Comparison of ENCODE assay signal across 6 worm cellular contexts in the genomic region with DNA sequence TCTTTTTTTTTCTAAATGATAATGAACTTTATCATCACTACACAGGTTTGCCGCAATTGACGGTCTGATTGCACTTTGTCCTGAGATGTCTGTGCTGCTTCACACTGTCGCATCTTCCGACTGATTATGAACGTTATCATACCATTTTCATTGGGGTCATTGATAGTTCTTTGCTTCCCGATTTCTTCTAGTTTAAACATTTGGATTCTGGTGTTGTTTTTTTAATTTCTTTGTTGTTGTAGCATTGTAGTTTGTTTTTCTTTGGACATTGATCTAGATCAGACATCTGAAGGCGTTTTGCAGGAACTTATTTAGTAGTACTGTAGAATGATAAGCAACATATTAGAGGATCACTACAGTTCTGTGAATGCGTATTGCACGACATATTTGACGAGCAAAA.
TF ChIP-seq lines count a peak whose summit lies in the region.

No protein-coding gene starts in this region.

TF ChIP-seq in whole organism, L1 larva, 84 proteins besides CTCF, POLR2A, EP300 and RAD21 (continues in another document):
- no peak for TF ChIP-seq sox-4 (tag; optimal IDR thresholded peaks at IDR 0.05; lab: Kevin White, UChicago)
- TF ChIP-seq C04F5.9 (tag; optimal IDR thresholded peaks at IDR 0.05; lab: Kevin White, UChicago) = no peak
- TF ChIP-seq mep-1 (tag; optimal IDR thresholded peaks at IDR 0.05; lab: Kevin White, UChicago) = no peak
- no peak for TF ChIP-seq ces-1 (GFP tag; optimal IDR thresholded peaks at IDR 0.05; lab: Kevin White, UChicago)
- TF ChIP-seq ets-5 (GFP tag; IDR thresholded peaks at IDR 0.05; lab: Robert Waterston, UW) = no peak
- TF ChIP-seq zip-4 (GFP tag; optimal IDR thresholded peaks at IDR 0.05; lab: Kevin White, UChicago) = no peak
- no peak for TF ChIP-seq swsn-7 (tag; optimal IDR thresholded peaks at IDR 0.05; lab: Kevin White, UChicago)
- no peak for TF ChIP-seq ceh-63 (GFP tag; optimal IDR thresholded peaks at IDR 0.05; lab: Kevin White, UChicago)
- TF ChIP-seq zag-1 (tag; optimal IDR thresholded peaks at IDR 0.05; lab: Kevin White, UChicago) = no peak
- peak; percentile 74 for TF ChIP-seq nhr-19 (GFP tag; conservative IDR thresholded peaks at IDR 0.05; lab: Robert Waterston, UW)
- TF ChIP-seq efl-3 (GFP tag; optimal IDR thresholded peaks at IDR 0.05; lab: Kevin White, UChicago) = no peak
- no peak for TF ChIP-seq C16A3.4 (tag; optimal IDR thresholded peaks at IDR 0.05; lab: Kevin White, UChicago)
- peak; percentile 83 for TF ChIP-seq nhr-20 (tag; optimal IDR thresholded peaks at IDR 0.05; lab: Kevin White, UChicago)
- TF ChIP-seq mab-9 (GFP tag; IDR thresholded peaks at IDR 0.05; lab: Robert Waterston, UW) = no peak
- TF ChIP-seq alr-1 (tag; optimal IDR thresholded peaks at IDR 0.05; lab: Kevin White, UChicago; ENCODE audit: borderline replicate concordance) = no peak

TF ChIP-seq in whole organism, L2 larva, 48 proteins besides CTCF, POLR2A, EP300 and RAD21 (continues in another document):
- TF ChIP-seq ceh-16 (tag; optimal IDR thresholded peaks at IDR 0.05; lab: Kevin White, UChicago) (no peak), crh-2 (tag; optimal IDR thresholded peaks at IDR 0.05; lab: Kevin White, UChicago) (peak; percentile 92), fos-1 (tag; optimal IDR thresholded peaks at IDR 0.05; lab: Kevin White, UChicago) (peak; percentile 86), skn-1 (tag; optimal IDR thresholded peaks at IDR 0.05; lab: Kevin White, UChicago) (peak; percentile 67), ama-1 (optimal IDR thresholded peaks at IDR 0.05; lab: Kevin White, UChicago) (peak; percentile 18), egl-27 (tag; optimal IDR thresholded peaks at IDR 0.05; lab: Kevin White, UChicago) (peak; percentile 22), blmp-1 (tag; optimal IDR thresholded peaks at IDR 0.05; lab: Kevin White, UChicago; ENCODE audit: insufficient read depth) (peak; percentile 6), nhr-12 (tag; optimal IDR thresholded peaks at IDR 0.05; lab: Kevin White, UChicago) (no peak), ztf-11 (tag; optimal IDR thresholded peaks at IDR 0.05; lab: Kevin White, UChicago) (no peak), dmd-4 (tag; optimal IDR thresholded peaks at IDR 0.05; lab: Kevin White, UChicago) (no peak), nhr-25 (tag; optimal IDR thresholded peaks at IDR 0.05; lab: Kevin White, UChicago) (peak; percentile 40), mbf-1 (tag; optimal IDR thresholded peaks at IDR 0.05; lab: Kevin White, UChicago) (no peak), lin-13 (GFP tag; optimal IDR thresholded peaks at IDR 0.05; lab: Kevin White, UChicago) (peak; percentile 60), sma-3 (GFP tag; optimal IDR thresholded peaks at IDR 0.05; lab: Kevin White, UChicago) (peak; percentile 61), nhr-129 (tag; optimal IDR thresholded peaks at IDR 0.05; lab: Kevin White, UChicago) (peak; percentile 59)

TF ChIP-seq in whole organism, L3 larva, 47 proteins besides CTCF, POLR2A, EP300 and RAD21 (continues in another document):
- peak; percentile 13 for TF ChIP-seq nhr-11 (tag; optimal IDR thresholded peaks at IDR 0.05; lab: Kevin White, UChicago)
- TF ChIP-seq fkh-2 (tag; optimal IDR thresholded peaks at IDR 0.05; lab: Kevin White, UChicago) = no peak
- TF ChIP-seq nhr-12 (tag; optimal IDR thresholded peaks at IDR 0.05; lab: Kevin White, UChicago) = no peak
- no peak for TF ChIP-seq hmg-11 (tag; optimal IDR thresholded peaks at IDR 0.05; lab: Kevin White, UChicago)
- peak; percentile 68 for TF ChIP-seq pha-4 (tag; optimal IDR thresholded peaks at IDR 0.05; lab: Kevin White, UChicago)
- peak; percentile 36 to 77 (median 50) for TF ChIP-seq elt-3 (tag; optimal IDR thresholded peaks at IDR 0.05; lab: Kevin White, UChicago)
- TF ChIP-seq unc-39 (tag; optimal IDR thresholded peaks at IDR 0.05; lab: Kevin White, UChicago) = no peak
- no peak for TF ChIP-seq mml-1 (tag; optimal IDR thresholded peaks at IDR 0.05; lab: Kevin White, UChicago)
- TF ChIP-seq mdl-1 (tag; optimal IDR thresholded peaks at IDR 0.05; lab: Kevin White, UChicago) = no peak
- TF ChIP-seq ceh-28 (tag; optimal IDR thresholded peaks at IDR 0.05; lab: Kevin White, UChicago) = peak; percentile 61
- TF ChIP-seq elt-2 (tag; optimal IDR thresholded peaks at IDR 0.05; lab: Kevin White, UChicago) = peak; percentile 98
- TF ChIP-seq fos-1 (tag; optimal IDR thresholded peaks at IDR 0.05; lab: Kevin White, UChicago) = peak; percentile 57
- TF ChIP-seq lin-39 (tag; optimal IDR thresholded peaks at IDR 0.05; lab: Kevin White, UChicago) = no peak
- TF ChIP-seq zag-1 (tag; optimal IDR thresholded peaks at IDR 0.05; lab: Kevin White, UChicago) = no peak
- peak; percentile 20 for TF ChIP-seq nhr-25 (tag; optimal IDR thresholded peaks at IDR 0.05; lab: Kevin White, UChicago)
- peak; percentile 20 for TF ChIP-seq R02D3.7 (tag; optimal IDR thresholded peaks at IDR 0.05; lab: Kevin White, UChicago)

TF ChIP-seq in whole organism, L4 larva, 104 proteins besides CTCF, POLR2A, EP300 and RAD21 (continues in another document):
- TF ChIP-seq nhr-42 (GFP tag; IDR thresholded peaks at IDR 0.05; lab: Robert Waterston, UW) = 0 out of 2 replicates have a peak, but pooled peaks have one; percentile 48
- peak; percentile 65 to 71 for TF ChIP-seq lsy-2 (tag; optimal IDR thresholded peaks at IDR 0.05; lab: Kevin White, UChicago)
- TF ChIP-seq zfp-3 (GFP tag; conservative IDR thresholded peaks at IDR 0.05; lab: Robert Waterston, UW) = peak; percentile 91; the same call in 1 of the 2 replicates
- TF ChIP-seq gei-8 (GFP tag; optimal IDR thresholded peaks at IDR 0.05; lab: Kevin White, UChicago) = peak; percentile 55
- TF ChIP-seq php-3 (GFP tag; IDR thresholded peaks at IDR 0.05; lab: Robert Waterston, UW) = peak; percentile 81; the same call in 1 of the 2 replicates
- no peak for TF ChIP-seq Y48G9A.11 (GFP tag; IDR thresholded peaks at IDR 0.05; lab: Robert Waterston, UW)
- no peak for TF ChIP-seq ceh-32 (tag; optimal IDR thresholded peaks at IDR 0.05; lab: Kevin White, UChicago; ENCODE audit: poor library complexity)
- peak; percentile 56 for TF ChIP-seq nhr-11 (tag; optimal IDR thresholded peaks at IDR 0.05; lab: Kevin White, UChicago)
- TF ChIP-seq hif-1 (tag; optimal IDR thresholded peaks at IDR 0.05; lab: Kevin White, UChicago) = peak in 1 of 2 experiments; percentile 41
- peak; percentile 61 for TF ChIP-seq hlh-30 (tag; optimal IDR thresholded peaks at IDR 0.05; lab: Kevin White, UChicago; ENCODE audit: insufficient read depth)
- peak; percentile 43; the same call in 1 of the 2 replicates for TF ChIP-seq lin-1 (GFP tag; IDR thresholded peaks at IDR 0.05; lab: Robert Waterston, UW)
- peak; percentile 62 for TF ChIP-seq ztf-7 (tag; optimal IDR thresholded peaks at IDR 0.05; lab: Kevin White, UChicago)
- 0 out of 4 replicates have a peak, but pooled peaks of 1 of the 2 experiments have one; percentile 67 for TF ChIP-seq madf-5 (GFP tag; IDR thresholded peaks at IDR 0.05; lab: Robert Waterston, UW)

TF ChIP-seq in whole organism, late embryonic, 69 proteins besides CTCF, POLR2A, EP300 and RAD21:
- TF ChIP-seq elt-2 (tag; optimal IDR thresholded peaks at IDR 0.05; lab: Kevin White, UChicago) (peak; percentile 77), sox-4 (tag; optimal IDR thresholded peaks at IDR 0.05; lab: Kevin White, UChicago) (no peak)

TF ChIP-seq in whole organism, young adult, 124 proteins besides CTCF, POLR2A, EP300 and RAD21 (continues in another document):
- TF ChIP-seq repo-1 (tag; optimal IDR thresholded peaks at IDR 0.05; lab: Kevin White, UChicago) = peak; percentile 85
- TF ChIP-seq cebp-1 (GFP tag; IDR thresholded peaks at IDR 0.05; lab: Robert Waterston, UW) = peak; percentile 67
- peak; percentile 74 for TF ChIP-seq cebp-1 (tag; optimal IDR thresholded peaks at IDR 0.05; lab: Kevin White, UChicago)
- peak; percentile 48 for TF ChIP-seq die-1 (tag; optimal IDR thresholded peaks at IDR 0.05; lab: Kevin White, UChicago)
- peak; percentile 51; the same call in 1 of the 2 replicates for TF ChIP-seq hsf-1 (GFP tag; IDR thresholded peaks at IDR 0.05; lab: Robert Waterston, UW)
- TF ChIP-seq madf-6 (GFP tag; IDR thresholded peaks at IDR 0.05; lab: Robert Waterston, UW) = peak; percentile 52
- peak; percentile 31 for TF ChIP-seq lin-54 (GFP tag; optimal IDR thresholded peaks at IDR 0.05; lab: Kevin White, UChicago)
- no peak for TF ChIP-seq ceh-79 (tag; optimal IDR thresholded peaks at IDR 0.05; lab: Kevin White, UChicago)
- no peak for TF ChIP-seq nhr-179 (tag; optimal IDR thresholded peaks at IDR 0.05; lab: Kevin White, UChicago)
- TF ChIP-seq atf-7 (tag; optimal IDR thresholded peaks at IDR 0.05; lab: Kevin White, UChicago) = peak; percentile 60
- TF ChIP-seq ztf-22 (GFP tag; optimal IDR thresholded peaks at IDR 0.05; lab: Kevin White, UChicago) = peak; percentile 46
- peak; percentile 34; the same call in 1 of the 2 replicates for TF ChIP-seq ekl-4 (GFP tag; IDR thresholded peaks at IDR 0.05; lab: Robert Waterston, UW)
- TF ChIP-seq F39B2.1 (GFP tag; IDR thresholded peaks at IDR 0.05; lab: Robert Waterston, UW) = no peak
- TF ChIP-seq chd-7 (tag; optimal IDR thresholded peaks at IDR 0.05; lab: Kevin White, UChicago) = peak; percentile 76
- TF ChIP-seq ztf-26 (tag; optimal IDR thresholded peaks at IDR 0.05; lab: Kevin White, UChicago) = peak; percentile 16
- no peak for TF ChIP-seq F55B11.4 (tag; optimal IDR thresholded peaks at IDR 0.05; lab: Kevin White, UChicago; ENCODE audit: borderline replicate concordance, insufficient read depth)
- peak; percentile 34 for TF ChIP-seq F52B5.7 (tag; optimal IDR thresholded peaks at IDR 0.05; lab: Kevin White, UChicago)
- no peak for TF ChIP-seq mes-4 (tag; optimal IDR thresholded peaks at IDR 0.05; lab: Kevin White, UChicago)
- TF ChIP-seq nhr-80 (tag; optimal IDR thresholded peaks at IDR 0.05; lab: Kevin White, UChicago) = peak; percentile 92
- no peak for TF ChIP-seq ceh-91 (GFP tag; IDR thresholded peaks at IDR 0.05; lab: Robert Waterston, UW)
- TF ChIP-seq dpff-1 (tag; optimal IDR thresholded peaks at IDR 0.05; lab: Kevin White, UChicago) = no peak
- TF ChIP-seq Y67H2A.10 (GFP tag; conservative IDR thresholded peaks at IDR 0.05; lab: Robert Waterston, UW) = no peak
- no peak for TF ChIP-seq lsy-27 (tag; optimal IDR thresholded peaks at IDR 0.05; lab: Kevin White, UChicago; ENCODE audit: borderline replicate concordance, insufficient read depth)
- peak; percentile 80 for TF ChIP-seq F23B12.7 (tag; optimal IDR thresholded peaks at IDR 0.05; lab: Kevin White, UChicago; ENCODE audit: insufficient read depth)
- TF ChIP-seq Y56A3A.18 (GFP tag; IDR thresholded peaks at IDR 0.05; lab: Robert Waterston, UW) = 0 out of 2 replicates have a peak, but pooled peaks have one; percentile 56
- peak; percentile 80 for TF ChIP-seq B0336.3 (GFP tag; IDR thresholded peaks at IDR 0.05; lab: Robert Waterston, UW)
- peak; percentile 83 for TF ChIP-seq tlf-1 (GFP tag; optimal IDR thresholded peaks at IDR 0.05; lab: Kevin White, UChicago)
- TF ChIP-seq ztf-18 (tag; optimal IDR thresholded peaks at IDR 0.05; lab: Kevin White, UChicago) = no peak
- TF ChIP-seq madf-10 (tag; optimal IDR thresholded peaks at IDR 0.05; lab: Kevin White, UChicago) = peak; percentile 63
- peak; percentile 71 for TF ChIP-seq lin-40 (tag; optimal IDR thresholded peaks at IDR 0.05; lab: Kevin White, UChicago)
